Fruit fly (Drosophila melanogaster): ENCODE data around the gene Rop.

Rop gene

dm6 chr3L:4092705-4093257, 46.0 kb downstream of the Rop start, which contains the start of gene CG14990:
TSS of gene CG14990 (plus strand) at chr3L:4093207.
- TF ChIP-seq CG5204 (GFP tag; optimal IDR thresholded peaks at IDR 0.05), result no peak
- TF ChIP-seq Hr96 (GFP tag; optimal IDR thresholded peaks at IDR 0.05), result no peak
- no peak for TF ChIP-seq CG7101 (tag; optimal IDR thresholded peaks at IDR 0.05)
- peak; percentile 60 for TF ChIP-seq kay (GFP tag; ENCODE audit: borderline replicate concordance)

- TF ChIP-seq CG11617 (GFP tag; optimal IDR thresholded peaks at IDR 0.05), result no peak
Measured at dm6 chr3L:4088694-4089190, 50.1 kb downstream of the Rop start, which contains the start of gene Gad1. TSS of gene Gad1 (minus strand) at chr3L:4088744.

dm6 chr3L:4087281-4087680, 51.5 kb downstream of the Rop start, which contains the start of gene CG14989:
TSS of gene CG14989 (plus strand) at chr3L:4087581.
- TF ChIP-seq CG11617 (GFP tag; optimal IDR thresholded peaks at IDR 0.05), result no peak
- no peak for TF ChIP-seq Crg-1 (GFP tag; optimal IDR thresholded peaks at IDR 0.05)
- TF ChIP-seq toe (GFP tag; optimal IDR thresholded peaks at IDR 0.05), result no peak
- no peak for TF ChIP-seq Clk (GFP tag; optimal IDR thresholded peaks at IDR 0.05)
- TF ChIP-seq Hr96 (GFP tag; optimal IDR thresholded peaks at IDR 0.05), result no peak
- TF ChIP-seq CG1620 (GFP tag; optimal IDR thresholded peaks at IDR 0.05), result no peak
- TF ChIP-seq pad (GFP tag; optimal IDR thresholded peaks at IDR 0.05), result no peak
- TF ChIP-seq CG12768 (GFP tag; optimal IDR thresholded peaks at IDR 0.05), result no peak
- TF ChIP-seq Mnt (GFP tag; optimal IDR thresholded peaks at IDR 0.05), result no peak
- no peak for TF ChIP-seq cic (GFP tag; optimal IDR thresholded peaks at IDR 0.05)
- no peak for TF ChIP-seq CG5204 (GFP tag; optimal IDR thresholded peaks at IDR 0.05)
- no peak for TF ChIP-seq cnc (optimal IDR thresholded peaks at IDR 0.05)
- no peak for TF ChIP-seq CG7101 (tag; optimal IDR thresholded peaks at IDR 0.05)

Data from whole organism, adult.